Fruit fly (Drosophila melanogaster): ENCODE measurements around the gene CG34382.

CG34382 gene

dm6 chr3L:9847420-9847977 is 31.3 kb upstream of the CG34382 start (continued):
- TF ChIP-seq Opbp (GFP tag; IDR thresholded peaks at IDR 0.05; ENCODE audit: partially characterized antibody) = no peak
- no peak for TF ChIP-seq CG34224 (GFP tag; IDR thresholded peaks at IDR 0.05; ENCODE audit: partially characterized antibody)
- TF ChIP-seq h (optimal IDR thresholded peaks at IDR 0.05) = no peak
- no peak for TF ChIP-seq sima (GFP tag; optimal IDR thresholded peaks at IDR 0.05)
- TF ChIP-seq CG4854 (GFP tag; optimal IDR thresholded peaks at IDR 0.05) = peak; percentile 0
- TF ChIP-seq Gug (GFP tag; IDR thresholded peaks at IDR 0.05) = peak; percentile 33; the same call in 2 of the 4 replicates
- TF ChIP-seq z (GFP tag; IDR thresholded peaks at IDR 0.05) = no peak; the same call in 2 of the 3 replicates
- peak; percentile 17 for TF ChIP-seq eyg (GFP tag; optimal IDR thresholded peaks at IDR 0.05)
- TF ChIP-seq Sox102F (GFP tag; optimal IDR thresholded peaks at IDR 0.05) = peak; percentile 45
- no peak for TF ChIP-seq Stat92E (GFP tag; optimal IDR thresholded peaks at IDR 0.05)
- TF ChIP-seq repo (GFP tag; optimal IDR thresholded peaks at IDR 0.05) = no peak
- TF ChIP-seq fd96Cb (tag; optimal IDR thresholded peaks at IDR 0.05) = peak; percentile 3
- 0 out of 3 replicates have a peak, but pooled peaks have one; percentile 36 for TF ChIP-seq sr (GFP tag; IDR thresholded peaks at IDR 0.05)
- peak; percentile 22 for TF ChIP-seq Antp (GFP tag; optimal IDR thresholded peaks at IDR 0.05)
- no peak for TF ChIP-seq wor (GFP tag; IDR thresholded peaks at IDR 0.05)
- peak; percentile 66 for TF ChIP-seq vvl (GFP tag; IDR thresholded peaks at IDR 0.05)
- no peak for TF ChIP-seq CG12104 (GFP tag; optimal IDR thresholded peaks at IDR 0.05)
- TF ChIP-seq wdn (GFP tag; IDR thresholded peaks at IDR 0.05) = no peak
- no peak for TF ChIP-seq CG13123 (GFP tag; optimal IDR thresholded peaks at IDR 0.05)
- peak; percentile 36 for TF ChIP-seq CG12071 (GFP tag; optimal IDR thresholded peaks at IDR 0.05)
- peak; percentile 46 for TF ChIP-seq schlank (tag; optimal IDR thresholded peaks at IDR 0.05)
- TF ChIP-seq pb (GFP tag; optimal IDR thresholded peaks at IDR 0.05) = peak; percentile 41
- peak; percentile 1 for TF ChIP-seq gcm2 (GFP tag; optimal IDR thresholded peaks at IDR 0.05)
- no peak for TF ChIP-seq sim (GFP tag; IDR thresholded peaks at IDR 0.05)
- TF ChIP-seq CG11696 (GFP tag; IDR thresholded peaks at IDR 0.05) = peak; percentile 63; the same call in 1 of the 2 replicates
- no peak for TF ChIP-seq vnd (GFP tag; IDR thresholded peaks at IDR 0.05; ENCODE audit: partially characterized antibody)
- TF ChIP-seq CG6765 (GFP tag; optimal IDR thresholded peaks at IDR 0.05) = no peak
- no peak for TF ChIP-seq ewg (GFP tag; optimal IDR thresholded peaks at IDR 0.05)
- peak; percentile 17 for TF ChIP-seq az2 (GFP tag; optimal IDR thresholded peaks at IDR 0.05)
- peak; percentile 15 for TF ChIP-seq CG6854 (GFP tag; optimal IDR thresholded peaks at IDR 0.05)
- no peak for TF ChIP-seq Sin3A (optimal IDR thresholded peaks at IDR 0.05)
- TF ChIP-seq CG8478 (optimal IDR thresholded peaks at IDR 0.05) = no peak
- peak; percentile 24 for TF ChIP-seq CG10274 (GFP tag; optimal IDR thresholded peaks at IDR 0.05)
- no peak for TF ChIP-seq inv (GFP tag; IDR thresholded peaks at IDR 0.05; ENCODE audit: partially characterized antibody)
- no peak for TF ChIP-seq twi (tag; optimal IDR thresholded peaks at IDR 0.05)
- peak; percentile 34 for TF ChIP-seq Blimp-1 (GFP tag; optimal IDR thresholded peaks at IDR 0.05)
- peak; percentile 55 for TF ChIP-seq CG12659 (GFP tag; optimal IDR thresholded peaks at IDR 0.05)
- no peak for TF ChIP-seq Sry-β (GFP tag; optimal IDR thresholded peaks at IDR 0.05)
- TF ChIP-seq wek (GFP tag; optimal IDR thresholded peaks at IDR 0.05) = no peak
- TF ChIP-seq lbe (GFP tag; optimal IDR thresholded peaks at IDR 0.05) = no peak
- TF ChIP-seq nom (GFP tag; optimal IDR thresholded peaks at IDR 0.05) = no peak
- TF ChIP-seq CG30431 (GFP tag; optimal IDR thresholded peaks at IDR 0.05) = no peak
- no peak for TF ChIP-seq CG14667 (GFP tag; IDR thresholded peaks at IDR 0.05)
- TF ChIP-seq dm (GFP tag; optimal IDR thresholded peaks at IDR 0.05) = no peak
- TF ChIP-seq CG15696 (tag; optimal IDR thresholded peaks at IDR 0.05) = no peak
- no peak for TF ChIP-seq Fer2 (tag; optimal IDR thresholded peaks at IDR 0.05)
- TF ChIP-seq Dad (GFP tag; optimal IDR thresholded peaks at IDR 0.05) = no peak
- no peak for TF ChIP-seq CG4404 (GFP tag; IDR thresholded peaks at IDR 0.05)
- no peak for TF ChIP-seq en (GFP tag; optimal IDR thresholded peaks at IDR 0.05)
- no peak for TF ChIP-seq CG3726 (GFP tag; IDR thresholded peaks at IDR 0.05)
- TF ChIP-seq Dip3 (GFP tag; optimal IDR thresholded peaks at IDR 0.05) = peak; percentile 46
